Worm (Caenorhabditis elegans) whole organism, mixed stage, embryonic: ENCODE results near the gene seu-1.

Experiments used
- blmp-1 ChIP-seq: fragments of 150-350 bp; optimal IDR thresholded peaks from 2 replicates; lab custom pipeline; 2014; ENCODE audit warnings: missing biosample characterization, missing genetic modification characterization
- elt-1 ChIP-seq: sonication (generic microtip); optimal IDR thresholded peaks from 2 replicates; lab custom pipeline; 2017; ENCODE audit warnings: missing genetic modification characterization, mild to moderate bottlenecking, missing compliant biosample characterization, antibody characterized with exemption, moderate library complexity, borderline replicate concordance; ENCODE audit not compliant: insufficient read depth
- elt-3 ChIP-seq: fragments of 150-350 bp; optimal IDR thresholded peaks from 2 replicates; lab custom pipeline; 2014; ENCODE audit warnings: missing biosample characterization, missing genetic modification characterization
- lin-13 ChIP-seq: fragments of 150-350 bp; optimal IDR thresholded peaks from 2 replicates; lab custom pipeline; 2014; ENCODE audit warnings: missing biosample characterization, missing genetic modification characterization
- lsy-2 ChIP-seq: fragments of 150-350 bp; optimal IDR thresholded peaks from 2 replicates; lab custom pipeline; 2014; ENCODE audit warnings: missing biosample characterization, missing genetic modification characterization
- nhr-12 ChIP-seq: fragments of 150-350 bp; optimal IDR thresholded peaks from 2 replicates; lab custom pipeline; 2014; ENCODE audit warnings: missing biosample characterization, missing genetic modification characterization
- nhr-2 ChIP-seq: fragments of 150-350 bp; optimal IDR thresholded peaks from 2 replicates; lab custom pipeline; 2014; ENCODE audit warnings: missing biosample characterization, missing genetic modification characterization
- nhr-237 ChIP-seq: fragments of 150-350 bp; optimal IDR thresholded peaks from 2 replicates; lab custom pipeline; 2014; ENCODE audit warnings: missing biosample characterization, missing genetic modification characterization
- pha-4 ChIP-seq: fragments of 150-350 bp; optimal IDR thresholded peaks from 2 replicates; lab custom pipeline; 2018; ENCODE audit warnings: missing biosample characterization, missing genetic modification reagents, missing genetic modification characterization
- unc-39 ChIP-seq: fragments of 150-350 bp; optimal IDR thresholded peaks from 2 replicates; lab custom pipeline; 2014; ENCODE audit warnings: missing biosample characterization, missing genetic modification characterization
- ztf-11 ChIP-seq: fragments of 150-350 bp; optimal IDR thresholded peaks from 2 replicates; lab custom pipeline; 2014; ENCODE audit warnings: missing biosample characterization, missing genetic modification characterization

ce11 chrIV:6327363-6328015 lies 1.9 kb upstream of the seu-1 start:
- TF ChIP-seq lin-13 (tag; lab: Kevin White, UChicago) (no peak), pha-4 (no peak), nhr-12 (tag; lab: Kevin White, UChicago) (no peak), nhr-2 (tag; lab: Kevin White, UChicago) (no peak), nhr-237 (tag; lab: Kevin White, UChicago) (no peak), unc-39 (tag; lab: Kevin White, UChicago) (no peak), ztf-11 (tag; lab: Kevin White, UChicago) (no peak), elt-1 (tag; lab: Kevin White, UChicago) (peak; percentile 15), blmp-1 (tag; lab: Kevin White, UChicago) (no peak), elt-3 (no peak), lsy-2 (tag; lab: Kevin White, UChicago) (no peak)
